Worm (Caenorhabditis elegans) whole organism, midembryonic: ENCODE results near the gene xnd-1.

Experiments used
- T22C8.4 ChIP-seq: fragments of 200-800 bp; sonication (Bioruptor generic); IDR thresholded peaks from 2 replicates; pipeline ENCODE4 v1.3.6; 2022; ENCODE audit warnings: missing genetic modification characterization, missing compliant biosample characterization
- cog-1 ChIP-seq: sonication (generic microtip); optimal IDR thresholded peaks from 2 replicates; lab custom pipeline; 2016; ENCODE audit warnings: missing genetic modification characterization, missing compliant biosample characterization
- flt-1 ChIP-seq: fragments of 200-800 bp; sonication (Bioruptor generic); IDR thresholded peaks from 2 replicates; pipeline ENCODE4 v1.3.6; 2022; ENCODE audit warnings: missing genetic modification characterization, missing compliant biosample characterization
- klf-2 ChIP-seq: fragments of 200-800 bp; sonication (Bioruptor generic); conservative IDR thresholded peaks from 2 replicates; pipeline ENCODE4 v1.3.6; 2022; ENCODE audit warnings: missing genetic modification reagents, missing genetic modification characterization, missing compliant biosample characterization
- med-1 ChIP-seq: sonication (generic microtip); optimal IDR thresholded peaks from 2 replicates; lab custom pipeline; 2017; ENCODE audit warnings: missing genetic modification characterization, mild to moderate bottlenecking, missing compliant biosample characterization, antibody characterized with exemption, missing genetic modification reagents; ENCODE audit not compliant: insufficient read depth
- ref-1 ChIP-seq: fragments of 200-800 bp; sonication (Bioruptor generic); conservative IDR thresholded peaks from 2 replicates; pipeline ENCODE4 v1.3.6; 2022; ENCODE audit warnings: missing genetic modification reagents, missing genetic modification characterization, missing compliant biosample characterization
- tab-1 ChIP-seq: fragments of 200-800 bp; sonication (Bioruptor generic); IDR thresholded peaks from 2 replicates; pipeline ENCODE4 v1.3.6; 2022; ENCODE audit warnings: missing genetic modification characterization, missing compliant biosample characterization
- ztf-23 ChIP-seq: fragments of 200-800 bp; sonication (Bioruptor generic); IDR thresholded peaks from 2 replicates; pipeline ENCODE4 v1.3.6; 2022; ENCODE audit warnings: missing genetic modification reagents, missing genetic modification characterization, missing compliant biosample characterization
- ztf-29 ChIP-seq: fragments of 200-800 bp; sonication (Bioruptor generic); IDR thresholded peaks from 2 replicates; pipeline ENCODE4 v1.3.6; 2022; ENCODE audit warnings: missing genetic modification reagents, missing genetic modification characterization, missing compliant biosample characterization

xnd-1 gene

ce11 chrIII:5568679-5569078, 35.6 kb upstream of the xnd-1 start, which contains the start of gene nspb-12:
nspb-12 (minus strand) TSS chrIII:5568779.
- TF ChIP-seq flt-1 (no peak), ztf-29 (GFP tag; lab: Robert Waterston, UW) (no peak), ref-1 (GFP tag; lab: Robert Waterston, UW) (no peak), ztf-23 (no peak), klf-2 (no peak), tab-1 (no peak), med-1 (no peak), T22C8.4 (GFP tag; lab: Robert Waterston, UW) (no peak), cog-1 (tag; lab: Kevin White, UChicago) (no peak)

ce11 chrIII:5570814-5571443, 33.3 kb upstream of the xnd-1 start:
- no peak for TF ChIP-seq ztf-29 (GFP tag; lab: Robert Waterston, UW)
- TF ChIP-seq med-1 = no peak
- TF ChIP-seq T22C8.4 (GFP tag; lab: Robert Waterston, UW) = no peak
- no peak for TF ChIP-seq flt-1
- no peak for TF ChIP-seq cog-1 (tag; lab: Kevin White, UChicago)
- no peak for TF ChIP-seq ref-1 (GFP tag; lab: Robert Waterston, UW)
- no peak for TF ChIP-seq tab-1
- TF ChIP-seq ztf-23 = no peak
- TF ChIP-seq klf-2 = no peak

- TF ChIP-seq cog-1 (tag; lab: Kevin White, UChicago) (no peak), flt-1 (no peak), ztf-29 (GFP tag; lab: Robert Waterston, UW) (no peak), tab-1 (no peak), klf-2 (no peak), T22C8.4 (GFP tag; lab: Robert Waterston, UW) (no peak), med-1 (no peak), ztf-23 (no peak), ref-1 (GFP tag; lab: Robert Waterston, UW) (no peak)
Observed at ce11 chrIII:5572806-5573205, 31.5 kb upstream of the xnd-1 start.

ce11 chrIII:5573694-5574093, 30.6 kb upstream of the xnd-1 start, which contains the start of gene molo-1:
molo-1 (plus strand) TSS chrIII:5573994.
- TF ChIP-seq ztf-29 (GFP tag; lab: Robert Waterston, UW) (no peak), T22C8.4 (GFP tag; lab: Robert Waterston, UW) (no peak), flt-1 (no peak), cog-1 (tag; lab: Kevin White, UChicago) (no peak), ztf-23 (no peak)

DNA sequence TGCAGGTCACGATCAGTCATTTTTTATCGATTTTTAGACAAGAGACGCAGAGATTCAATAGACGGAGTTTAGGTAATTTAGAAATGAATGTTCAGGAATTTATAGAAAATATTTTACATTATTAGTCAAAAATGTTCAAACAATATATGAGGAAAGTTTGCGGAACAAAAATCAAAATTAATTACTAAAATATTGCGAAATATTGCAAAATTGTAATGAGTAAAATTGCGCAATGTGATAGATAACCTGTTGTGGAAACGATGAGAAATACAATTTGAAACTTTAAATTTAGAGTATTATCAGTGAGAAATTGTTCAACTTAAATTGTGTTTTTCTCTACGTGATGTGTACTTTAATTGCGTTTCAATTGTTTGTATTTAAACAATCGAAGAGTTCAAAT, 23.2 kb upstream of the xnd-1 start, which contains the start of gene F56D2.5:
F56D2.5 (minus strand) TSS at position 371 of the 400 bp plus-strand sequence.
- TF ChIP-seq klf-2 (no peak), ztf-23 (no peak), flt-1 (no peak), tab-1 (no peak), med-1 (no peak), T22C8.4 (GFP tag; lab: Robert Waterston, UW) (no peak), cog-1 (tag; lab: Kevin White, UChicago) (no peak), ztf-29 (GFP tag; lab: Robert Waterston, UW) (no peak), ref-1 (GFP tag; lab: Robert Waterston, UW) (no peak)

DNA sequence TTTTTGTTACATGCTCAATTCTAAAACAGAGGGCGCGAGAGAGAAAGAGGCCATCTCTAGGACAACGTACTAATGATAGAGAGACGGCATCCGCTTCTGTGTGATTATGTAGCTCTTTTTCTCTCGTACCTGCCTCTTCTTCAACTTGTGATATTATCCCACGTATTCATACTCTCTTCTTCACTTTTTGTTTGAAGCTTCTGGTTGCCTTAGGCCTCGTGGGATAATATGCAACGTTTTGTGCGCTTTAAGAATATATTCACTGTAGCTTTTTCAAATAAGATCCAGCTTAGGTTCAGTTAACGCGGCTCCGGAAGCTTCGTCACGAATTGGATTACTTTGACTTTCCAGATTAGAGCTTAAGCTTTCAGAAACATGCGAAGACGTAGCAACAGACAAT, 21.5 kb upstream of the xnd-1 start, which contains the start of the genes F56D2.8 and uev-2:
F56D2.8 (minus strand) TSS at position 101 of the 400 bp plus-strand sequence.
uev-2 (plus strand) TSS at position 360 of the 400 bp plus-strand sequence.
- TF ChIP-seq tab-1 (no peak), cog-1 (tag; lab: Kevin White, UChicago) (no peak), ztf-23 (no peak), med-1 (no peak), klf-2 (no peak), ref-1 (GFP tag; lab: Robert Waterston, UW) (no peak), ztf-29 (GFP tag; lab: Robert Waterston, UW) (no peak), flt-1 (no peak), T22C8.4 (GFP tag; lab: Robert Waterston, UW) (no peak)

DNA sequence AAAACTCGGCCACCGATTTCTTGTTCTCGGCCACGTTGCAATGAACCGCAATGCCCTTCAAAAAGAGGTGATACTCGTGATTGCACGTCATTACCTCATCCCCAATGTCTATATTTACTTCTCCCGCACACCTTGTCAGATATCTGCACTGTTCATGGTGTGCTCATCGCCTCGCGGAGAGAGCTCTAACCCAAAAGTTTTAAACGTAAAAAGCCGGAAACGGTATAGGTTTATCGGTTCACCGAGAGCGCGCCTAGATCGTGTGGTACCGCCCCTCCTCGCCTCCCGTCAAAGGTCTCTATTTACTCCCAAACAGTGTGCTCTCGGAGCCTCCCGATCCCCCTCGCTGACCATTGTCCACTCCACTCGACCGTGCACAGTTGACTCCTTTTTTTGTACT, 19.6 kb upstream of the xnd-1 start, which contains the start of gene F56D2.3:
F56D2.3 (plus strand) TSS at position 301 of the 400 bp plus-strand sequence.
- no peak for TF ChIP-seq tab-1
- no peak for TF ChIP-seq flt-1

ce11 chrIII:5585711-5586110, 18.5 kb upstream of the xnd-1 start:
- no peak for TF ChIP-seq ztf-29 (GFP tag; lab: Robert Waterston, UW)
- no peak for TF ChIP-seq klf-2
- no peak for TF ChIP-seq ref-1 (GFP tag; lab: Robert Waterston, UW)
- TF ChIP-seq med-1 = no peak
- no peak for TF ChIP-seq tab-1
- no peak for TF ChIP-seq cog-1 (tag; lab: Kevin White, UChicago)
- TF ChIP-seq ztf-23 = no peak
- TF ChIP-seq T22C8.4 (GFP tag; lab: Robert Waterston, UW) = no peak
- TF ChIP-seq flt-1 = no peak

DNA sequence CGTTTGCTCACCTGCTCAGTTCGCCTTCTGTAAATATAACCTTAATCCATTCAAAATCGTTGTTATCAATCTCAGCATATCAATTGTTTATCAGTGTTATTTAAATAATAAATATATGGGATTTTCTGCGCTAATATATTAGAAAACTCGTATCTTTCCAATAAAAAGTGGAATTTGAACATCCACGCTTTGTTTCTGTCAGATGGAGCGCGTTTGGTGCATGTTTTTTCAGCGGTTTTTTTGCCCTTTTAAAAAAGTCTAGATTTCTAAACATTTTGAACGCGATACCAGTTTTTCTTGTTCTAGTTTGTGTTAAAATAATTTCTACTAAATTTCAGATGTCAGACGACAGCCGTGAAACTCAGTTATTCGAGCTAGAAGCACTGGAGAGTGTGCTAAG, 17.3 kb upstream of the xnd-1 start, which contains the start of gene F56D2.2:
F56D2.2 (plus strand) TSS at position 339 of the 400 bp plus-strand sequence.
- 0 out of 2 replicates have a peak, but pooled peaks have one; percentile 44 for TF ChIP-seq flt-1
- no peak for TF ChIP-seq klf-2

ce11 chrIII:5588746-5589145, 15.5 kb upstream of the xnd-1 start:
- TF ChIP-seq ztf-29 (GFP tag; lab: Robert Waterston, UW) (no peak), med-1 (no peak), ref-1 (GFP tag; lab: Robert Waterston, UW) (no peak), cog-1 (tag; lab: Kevin White, UChicago) (no peak), klf-2 (no peak)

- no peak for TF ChIP-seq flt-1
- no peak for TF ChIP-seq klf-2
- 0 out of 2 replicates have a peak, but pooled peaks have one; percentile 39 for TF ChIP-seq ztf-23
- TF ChIP-seq T22C8.4 (GFP tag; lab: Robert Waterston, UW) = no peak
- TF ChIP-seq cog-1 (tag; lab: Kevin White, UChicago) = no peak
- no peak for TF ChIP-seq med-1
Observed at ce11 chrIII:5591668-5592149, 12.6 kb upstream of the xnd-1 start, which contains the start of the genes ddx-15 and ucr-1. ddx-15 (minus strand) TSS chrIII:5591718. ucr-1 (plus strand) TSS chrIII:5592135.
